Worm (Caenorhabditis elegans) whole organism, L2 larva: ENCODE results near the gene F25D1.8.

Experiments
- ZK546.5 ChIP-seq: sonication (generic microtip); optimal IDR thresholded peaks from 2 replicates; lab custom pipeline; 2017; ENCODE audit warnings: missing biosample characterization, missing genetic modification characterization
- dmd-4 ChIP-seq: sonication (generic microtip); optimal IDR thresholded peaks from 2 replicates; lab custom pipeline; 2017; ENCODE audit warnings: missing biosample characterization, missing genetic modification characterization
- nhr-77 ChIP-seq: fragments of 150-350 bp; optimal IDR thresholded peaks from 2 replicates; lab custom pipeline; 2014; ENCODE audit warnings: missing biosample characterization, missing genetic modification characterization
- unc-62 ChIP-seq: fragments of 150-350 bp; optimal IDR thresholded peaks from 2 replicates; lab custom pipeline; 2014; ENCODE audit warnings: missing biosample characterization, missing genetic modification reagents, missing genetic modification characterization

DNA sequence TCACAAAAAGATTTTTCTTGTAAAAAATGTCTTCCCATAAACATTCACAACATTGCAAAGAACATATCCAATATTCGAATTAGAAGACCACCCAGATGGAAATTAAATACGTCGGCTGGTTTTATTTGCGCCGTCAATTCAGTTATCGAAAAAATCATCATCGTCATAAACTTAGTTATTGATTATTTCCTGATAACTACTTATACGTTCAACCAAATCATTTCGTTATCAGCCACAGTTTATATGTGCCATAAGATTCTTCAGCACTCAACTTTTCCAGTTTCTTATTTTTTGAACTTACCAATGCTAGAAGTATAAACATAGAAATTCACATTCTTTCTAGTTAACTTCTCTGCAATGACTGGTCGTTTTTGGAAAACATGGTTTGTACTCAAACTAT, 41.4 kb downstream of the F25D1.8 start:
- TF ChIP-seq nhr-77 (tag; lab: Kevin White, UChicago) (no peak), unc-62 (GFP tag; lab: Kevin White, UChicago) (no peak), dmd-4 (tag; lab: Kevin White, UChicago) (no peak), ZK546.5 (tag; lab: Kevin White, UChicago) (no peak)
